Worm (Caenorhabditis elegans): Measurements from ENCODE around the gene C54G10.1.

C54G10.1 gene

ce11 chrV:14688097-14688912, 47.4 kb downstream of the C54G10.1 start, which contains the start of gene C47E8.11 (continued):
- TF ChIP-seq grh-1 (GFP tag; IDR thresholded peaks at IDR 0.05) (peak; percentile 31; the same call in 1 of the 2 replicates), lin-13 (GFP tag; optimal IDR thresholded peaks at IDR 0.05) (peak; percentile 25), xbp-1 (tag; optimal IDR thresholded peaks at IDR 0.05) (peak; percentile 12), swsn-7 (tag; optimal IDR thresholded peaks at IDR 0.05) (peak; percentile 63), nhr-28 (tag; optimal IDR thresholded peaks at IDR 0.05) (no peak), unc-86 (tag; optimal IDR thresholded peaks at IDR 0.05) (peak; percentile 28), nhr-20 (tag; optimal IDR thresholded peaks at IDR 0.05) (peak; percentile 39), nhr-47 (tag; optimal IDR thresholded peaks at IDR 0.05) (peak; percentile 48), aha-1 (tag; optimal IDR thresholded peaks at IDR 0.05) (peak; percentile 20), tbx-2 (tag; optimal IDR thresholded peaks at IDR 0.05) (no peak), nhr-19 (GFP tag; conservative IDR thresholded peaks at IDR 0.05) (peak; percentile 38; the same call in 1 of the 2 replicates), nhr-71 (tag; optimal IDR thresholded peaks at IDR 0.05) (peak; percentile 69)

ce11 chrV:14689060-14689750, 48.3 kb downstream of the C54G10.1 start, which contains the start of gene gasr-8:
Gene gasr-8, plus strand, starts transcription at chrV:14689110.
- TF ChIP-seq C16A3.4 (tag; optimal IDR thresholded peaks at IDR 0.05) (no peak), nhr-85 (tag) (peak; percentile 20), lin-35 (GFP tag; optimal IDR thresholded peaks at IDR 0.05) (peak in 1 of 2 experiments; percentile 16), fkh-8 (tag; optimal IDR thresholded peaks at IDR 0.05) (peak; percentile 54), efl-1 (optimal IDR thresholded peaks at IDR 0.05) (no peak), efl-1 (GFP tag; optimal IDR thresholded peaks at IDR 0.05 in 1 of 2) (peak in 1 of 2 experiments; percentile 41)
